Fruit fly (Drosophila melanogaster) whole organism, embryonic: ENCODE results near the gene STUB1.

Experiments
- Abd-B ChIP-seq: fragments of 200-800 bp; sonication (Bioruptor generic); optimal IDR thresholded peaks from 2 replicates; lab custom pipeline; 2018; ENCODE audit warnings: missing biosample characterization, mild to moderate bottlenecking, missing genetic modification characterization, moderate library complexity
- BEAF-32 ChIP-seq: fragments of 200-800 bp; sonication (Bioruptor generic); optimal IDR thresholded peaks from 3 replicates; lab custom pipeline; 2017; ENCODE audit warnings: missing biosample characterization, missing genetic modification characterization, mild to moderate bottlenecking, moderate library complexity, missing genetic modification reagents
- Bgb ChIP-seq: fragments of 200-800 bp; sonication (Bioruptor generic); IDR thresholded peaks from 2 replicates; pipeline ENCODE4 v1.3.6; 2022; ENCODE audit warnings: missing biosample characterization, missing genetic modification characterization; ENCODE audit not compliant: partially characterized antibody
- CG10321 ChIP-seq: fragments of 200-800 bp; sonication (Bioruptor generic); IDR thresholded peaks from 2 replicates; pipeline ENCODE4 v1.3.6; 2022; ENCODE audit warnings: missing biosample characterization, missing genetic modification characterization
- CG10979 ChIP-seq: fragments of 200-800 bp; sonication (Bioruptor generic); optimal IDR thresholded peaks from 2 replicates; lab custom pipeline; 2018; ENCODE audit warnings: missing biosample characterization, mild to moderate bottlenecking, missing genetic modification characterization, moderate library complexity
- CG13424 ChIP-seq: fragments of 200-800 bp; sonication (Bioruptor generic); optimal IDR thresholded peaks from 2 replicates; lab custom pipeline; 2019; ENCODE audit warnings: missing biosample characterization, mild to moderate bottlenecking, missing genetic modification characterization, moderate library complexity
- CG16815 ChIP-seq: fragments of 200-800 bp; sonication (Bioruptor generic); optimal IDR thresholded peaks from 3 replicates; lab custom pipeline; 2017; ENCODE audit warnings: missing biosample characterization, mild to moderate bottlenecking, missing genetic modification characterization
- CG17361 ChIP-seq: fragments of 200-800 bp; sonication (Bioruptor generic); IDR thresholded peaks from 3 replicates; pipeline ENCODE4 v1.3.6; 2022; ENCODE audit warnings: missing biosample characterization, missing genetic modification characterization
- CG17829 ChIP-seq: fragments of 200-800 bp; optimal IDR thresholded peaks from 2 replicates; lab custom pipeline; 2019; ENCODE audit warnings: missing biosample characterization, mild to moderate bottlenecking, missing genetic modification characterization, moderate library complexity
- CG1832 ChIP-seq: fragments of 200-800 bp; sonication (Bioruptor generic); optimal IDR thresholded peaks from 2 replicates; lab custom pipeline; 2017; ENCODE audit warnings: missing biosample characterization, mild to moderate bottlenecking, missing genetic modification characterization, inconsistent platforms
- CG18476 ChIP-seq: fragments of 200-800 bp; sonication (Bioruptor generic); optimal IDR thresholded peaks from 2 replicates; lab custom pipeline; 2016; ENCODE audit warnings: missing biosample characterization, mild to moderate bottlenecking, missing genetic modification characterization
- CG18599 ChIP-seq: fragments of 200-800 bp; sonication (Bioruptor generic); optimal IDR thresholded peaks from 3 replicates; lab custom pipeline; 2017; ENCODE audit warnings: missing biosample characterization, missing genetic modification characterization, mild to moderate bottlenecking, moderate library complexity, missing genetic modification reagents
- CG2116 ChIP-seq: fragments of 200-800 bp; sonication (Bioruptor generic); optimal IDR thresholded peaks from 3 replicates; lab custom pipeline; 2018; ENCODE audit warnings: missing biosample characterization, mild to moderate bottlenecking, missing genetic modification characterization
- CG4404 ChIP-seq: fragments of 200-800 bp; sonication (Bioruptor generic); IDR thresholded peaks from 2 replicates; pipeline ENCODE4 v1.3.6; 2022; ENCODE audit warnings: missing biosample characterization, missing genetic modification characterization
- CG7745 ChIP-seq: fragments of 200-800 bp; sonication (Bioruptor generic); optimal IDR thresholded peaks from 2 replicates; lab custom pipeline; 2018; ENCODE audit warnings: missing biosample characterization, mild to moderate bottlenecking, missing genetic modification characterization, moderate library complexity
- CG7928 ChIP-seq: fragments of 200-800 bp; sonication (Bioruptor generic); optimal IDR thresholded peaks from 2 replicates; lab custom pipeline; 2017; ENCODE audit warnings: missing biosample characterization, mild to moderate bottlenecking, missing genetic modification characterization
- CG9817 ChIP-seq: fragments of 200-800 bp; sonication (Bioruptor generic); optimal IDR thresholded peaks from 2 replicates; lab custom pipeline; 2018; ENCODE audit warnings: missing biosample characterization, mild to moderate bottlenecking, missing genetic modification characterization, moderate library complexity
- Camta ChIP-seq: fragments of 200-800 bp; sonication (Bioruptor generic); optimal IDR thresholded peaks from 2 replicates; lab custom pipeline; 2016; ENCODE audit warnings: missing biosample characterization, missing genetic modification characterization
- Chrac-16 ChIP-seq: fragments of 200-800 bp; sonication (Bioruptor generic); optimal IDR thresholded peaks from 3 replicates; lab custom pipeline; 2016; ENCODE audit warnings: missing biosample characterization, missing genetic modification characterization
- CrebB ChIP-seq: fragments of 200-800 bp; sonication (Bioruptor generic); optimal IDR thresholded peaks from 3 replicates; lab custom pipeline; 2018; ENCODE audit warnings: missing biosample characterization, mild to moderate bottlenecking, missing genetic modification characterization
- Dbx ChIP-seq: fragments of 200-800 bp; sonication (Bioruptor generic); IDR thresholded peaks from 3 replicates; pipeline ENCODE4 v1.3.6; 2022; ENCODE audit warnings: missing biosample characterization, missing genetic modification characterization
- Dip2 ChIP-seq: fragments of 200-800 bp; sonication (Bioruptor generic); IDR thresholded peaks from 2 replicates; pipeline ENCODE4 v1.3.6; 2022; ENCODE audit warnings: missing biosample characterization, missing genetic modification characterization
- Elba2 ChIP-seq: fragments of 200-800 bp; sonication (Bioruptor generic); optimal IDR thresholded peaks from 3 replicates; lab custom pipeline; 2016; ENCODE audit warnings: missing biosample characterization, missing genetic modification characterization
- GATAe ChIP-seq: fragments of 200-800 bp; sonication (Bioruptor generic); conservative IDR thresholded peaks from 2 replicates; pipeline ENCODE4 v1.3.6; 2022; ENCODE audit warnings: missing biosample characterization, missing genetic modification characterization
- MESR4 ChIP-seq: fragments of 200-800 bp; sonication (Bioruptor generic); optimal IDR thresholded peaks from 2 replicates; lab custom pipeline; 2018; ENCODE audit warnings: missing biosample characterization, mild to moderate bottlenecking, missing genetic modification characterization, moderate library complexity
- Max ChIP-seq: fragments of 200-800 bp; sonication (Bioruptor generic); optimal IDR thresholded peaks from 2 replicates; lab custom pipeline; 2016; ENCODE audit warnings: missing biosample characterization, mild to moderate bottlenecking, missing genetic modification characterization
- NC2α ChIP-seq: fragments of 200-800 bp; sonication (Bioruptor generic); optimal IDR thresholded peaks from 2 replicates; lab custom pipeline; 2016; ENCODE audit warnings: missing biosample characterization, missing genetic modification characterization
- Nf-YA ChIP-seq: fragments of 200-800 bp; sonication (Bioruptor generic); IDR thresholded peaks from 2 replicates; pipeline ENCODE4 v1.3.6; 2022; ENCODE audit warnings: missing biosample characterization, missing genetic modification characterization
- Pdp1 ChIP-seq, 2 experiments: fragments of 200-800 bp; sonication (Bioruptor generic); optimal IDR thresholded peaks; 3 replicates each; lab custom pipeline; 2016; ENCODE audit warnings: missing biosample characterization in 2 of 2, missing genetic modification characterization in 2 of 2, mild to moderate bottlenecking in 1 of 2, moderate library complexity in 1 of 2
- Scr ChIP-seq: fragments of 200-800 bp; sonication (Bioruptor generic); IDR thresholded peaks from 2 replicates; pipeline ENCODE4 v1.3.6; 2022; ENCODE audit warnings: missing biosample characterization, missing genetic modification characterization; ENCODE audit not compliant: partially characterized antibody
- YL-1 ChIP-seq: fragments of 200-800 bp; sonication (Bioruptor generic); optimal IDR thresholded peaks from 3 replicates; lab custom pipeline; 2017; ENCODE audit warnings: missing biosample characterization, mild to moderate bottlenecking, missing genetic modification characterization
- ash1 ChIP-seq: fragments of 200-800 bp; sonication (Bioruptor generic); optimal IDR thresholded peaks from 2 replicates; lab custom pipeline; 2018; ENCODE audit warnings: missing biosample characterization, mild to moderate bottlenecking, missing genetic modification characterization
- chif ChIP-seq, 2 experiments: fragments of 200-800 bp; sonication (Bioruptor generic); optimal IDR thresholded peaks; 3 replicates each; lab custom pipeline; 2016; ENCODE audit warnings: missing biosample characterization in 2 of 2, missing genetic modification characterization in 2 of 2
- chn ChIP-seq: fragments of 200-800 bp; sonication (Bioruptor generic); optimal IDR thresholded peaks from 2 replicates; lab custom pipeline; 2016; ENCODE audit warnings: missing biosample characterization, missing genetic modification characterization
- dan ChIP-seq: fragments of 200-800 bp; sonication (Bioruptor generic); IDR thresholded peaks from 2 replicates; pipeline ENCODE4 v1.3.6; 2022; ENCODE audit warnings: missing biosample characterization, missing genetic modification characterization
- hb ChIP-seq: fragments of 200-800 bp; sonication (Bioruptor generic); IDR thresholded peaks from 3 replicates; pipeline ENCODE4 v1.3.6; 2022; ENCODE audit warnings: missing biosample characterization, missing genetic modification characterization; ENCODE audit not compliant: partially characterized antibody
- her ChIP-seq: fragments of 200-800 bp; sonication (Bioruptor generic); optimal IDR thresholded peaks from 2 replicates; lab custom pipeline; 2016; ENCODE audit warnings: missing biosample characterization, missing genetic modification characterization
- hth ChIP-seq: fragments of >200 bp; optimal IDR thresholded peaks from 2 replicates; lab custom pipeline; 2017; ENCODE audit warnings: inconsistent platforms
- jigr1 ChIP-seq: fragments of 200-800 bp; sonication (Bioruptor generic); IDR thresholded peaks from 3 replicates; pipeline ENCODE4 v1.3.6; 2022; ENCODE audit warnings: missing biosample characterization, missing genetic modification characterization
- klu ChIP-seq: fragments of 200-800 bp; sonication (Bioruptor generic); IDR thresholded peaks from 2 replicates; pipeline ENCODE4 v1.3.6; 2022; ENCODE audit warnings: missing biosample characterization, missing genetic modification characterization
- mld ChIP-seq: fragments of 200-800 bp; sonication (Bioruptor generic); IDR thresholded peaks from 3 replicates; pipeline ENCODE4 v1.3.6; 2022; ENCODE audit warnings: missing biosample characterization, missing genetic modification characterization; ENCODE audit not compliant: partially characterized antibody
- peb ChIP-seq: fragments of 200-800 bp; sonication (Bioruptor generic); IDR thresholded peaks from 2 replicates; pipeline ENCODE4 v1.3.6; 2022; ENCODE audit warnings: missing biosample characterization, missing genetic modification characterization
- pita ChIP-seq: fragments of 200-800 bp; sonication (Bioruptor generic); optimal IDR thresholded peaks from 2 replicates; lab custom pipeline; 2017; ENCODE audit warnings: missing biosample characterization, mild to moderate bottlenecking, missing genetic modification characterization
- prd ChIP-seq, 3 experiments: fragments of >200 bp in 2 of 3; fragments of 200-800 bp in 1 of 3; sonication (Bioruptor generic) in 1 of 3; optimal IDR thresholded peaks in 2 of 3; IDR thresholded peaks in 1 of 3; 2 replicates in 2 of 3; 3 replicates in 1 of 3; pipeline versions ENCODE4 v1.3.6 to Lab custom; 2017 to 2022; ENCODE audit warnings: missing biosample characterization in 1 of 3, missing genetic modification characterization in 1 of 3
- slp2 ChIP-seq: fragments of 200-800 bp; sonication (Bioruptor generic); optimal IDR thresholded peaks from 2 replicates; lab custom pipeline; 2016; ENCODE audit warnings: missing biosample characterization, missing genetic modification characterization
- tll ChIP-seq, 2 experiments: fragments of 200-800 bp in 1 of 2; fragments of >200 bp in 1 of 2; sonication (Bioruptor generic) in 1 of 2; optimal IDR thresholded peaks; 2 replicates each; lab custom pipeline; 2017 to 2019; ENCODE audit warnings: missing biosample characterization in 2 of 2, missing genetic modification characterization in 2 of 2, mild to moderate bottlenecking in 1 of 2, moderate library complexity in 1 of 2
- trh ChIP-seq: fragments of 200-800 bp; sonication (Bioruptor generic); optimal IDR thresholded peaks from 2 replicates; lab custom pipeline; 2016; ENCODE audit warnings: missing biosample characterization, missing genetic modification characterization

STUB1 gene

dm6 chr2L:10405008-10405654, 32.2 kb upstream of the STUB1 start, which contains the start of the genes CG17768, LSm-4 and Ir31a (continued):
- TF ChIP-seq slp2 = no peak
- TF ChIP-seq CG17361 (GFP tag; lab: Robert Waterston, UW) = no peak
- TF ChIP-seq CG4404 (GFP tag; lab: Robert Waterston, UW) = no peak
- TF ChIP-seq BEAF-32 = peak; percentile 73
- no peak for TF ChIP-seq CG18599
- no peak for TF ChIP-seq Chrac-16 (GFP tag; lab: Kevin White, UChicago)
- TF ChIP-seq Camta = no peak
- no peak for TF ChIP-seq trh (GFP tag; lab: Kevin White, UChicago)
- no peak for TF ChIP-seq pita (GFP tag; lab: Kevin White, UChicago)
- TF ChIP-seq CG7745 (tag; lab: Kevin White, UChicago) = no peak
- 0 out of 3 replicates have a peak, but pooled peaks have one; percentile 59 for TF ChIP-seq mld (GFP tag; lab: Robert Waterston, UW)
- no peak for TF ChIP-seq Pdp1 (GFP tag; optimal IDR thresholded peaks at IDR 0.05; lab: Kevin White, UChicago)
- no peak for TF ChIP-seq Elba2 (GFP tag; lab: Kevin White, UChicago)
- TF ChIP-seq chif (GFP tag; optimal IDR thresholded peaks at IDR 0.05; lab: Kevin White, UChicago) = no peak
- TF ChIP-seq, all 482 proteins: peak for 46

dm6 chr2L:10408122-10408576, 29.2 kb upstream of the STUB1 start, which contains the start of the genes Ip259 and RpS27A:
Gene Ip259 (plus strand): TSS chr2L:10408352.
Gene RpS27A (plus strand): TSS chr2L:10408352.
- TF ChIP-seq hth (lab: Kevin White, UChicago) (no peak), CrebB (tag; lab: Kevin White, UChicago) (peak; percentile 73), Bgb (GFP tag; lab: Robert Waterston, UW) (peak; percentile 16; the same call in 1 of the 2 replicates), dan (no peak), Max (GFP tag; lab: Kevin White, UChicago) (peak; percentile 86), Nf-YA (GFP tag; lab: Robert Waterston, UW) (peak; percentile 67), NC2α (GFP tag; lab: Kevin White, UChicago) (peak; percentile 47), Abd-B (GFP tag; lab: Kevin White, UChicago) (no peak), chn (GFP tag; lab: Kevin White, UChicago) (peak; percentile 37), CG16815 (GFP tag; lab: Kevin White, UChicago) (peak; percentile 6), CG7928 (GFP tag; lab: Kevin White, UChicago) (peak; percentile 69), prd (optimal IDR thresholded peaks at IDR 0.05; lab: Kevin White, UChicago) (no peak), prd (GFP tag; IDR thresholded peaks at IDR 0.05; lab: Robert Waterston, UW) (peak; percentile 62; the same call in 2 of the 3 replicates), CG17829 (peak; percentile 46), jigr1 (no peak), CG9817 (tag; lab: Kevin White, UChicago) (peak; percentile 70), CG18476 (GFP tag; lab: Kevin White, UChicago) (peak; percentile 42), CG2116 (GFP tag; lab: Kevin White, UChicago) (peak; percentile 98), ash1 (GFP tag; lab: Kevin White, UChicago) (no peak), Dbx (GFP tag; lab: Robert Waterston, UW) (peak; percentile 88), CG1832 (GFP tag; lab: Kevin White, UChicago) (no peak), hb (GFP tag; lab: Robert Waterston, UW) (no peak), CG10979 (tag; lab: Kevin White, UChicago) (peak; percentile 57), Dip2 (no peak), klu (GFP tag; lab: Robert Waterston, UW) (no peak), CG10321 (GFP tag; lab: Robert Waterston, UW) (peak; percentile 44; the same call in 1 of the 2 replicates), MESR4 (GFP tag; lab: Kevin White, UChicago) (peak; percentile 100), GATAe (GFP tag; lab: Robert Waterston, UW) (no peak), tll (GFP tag; optimal IDR thresholded peaks at IDR 0.05; lab: Kevin White, UChicago) (no peak), Scr (GFP tag; lab: Robert Waterston, UW) (no peak), CG13424 (tag; lab: Kevin White, UChicago) (peak; percentile 45), her (GFP tag; lab: Kevin White, UChicago) (peak; percentile 65), YL-1 (peak; percentile 93), peb (GFP tag; lab: Robert Waterston, UW) (no peak; the same call in 1 of the 2 replicates)
